Fruit fly (Drosophila melanogaster): ENCODE measurements around the gene CG12995.

Gene CG12995

dm6 chrX:17186432-17186831 lies 23.4 kb downstream of the CG12995 start:
- TF ChIP-seq Myc (optimal IDR thresholded peaks at IDR 0.05), result no peak
- TF ChIP-seq ttk (optimal IDR thresholded peaks at IDR 0.05), result no peak
- TF ChIP-seq insv (optimal IDR thresholded peaks at IDR 0.05), result no peak
- no peak for TF ChIP-seq psq (optimal IDR thresholded peaks at IDR 0.05)
- no peak for TF ChIP-seq Sin3A (optimal IDR thresholded peaks at IDR 0.05)
- TF ChIP-seq h (optimal IDR thresholded peaks at IDR 0.05), result no peak

dm6 chrX:17183486-17183885 lies 26.3 kb downstream of the CG12995 start:
- TF ChIP-seq insv (optimal IDR thresholded peaks at IDR 0.05) (no peak), ttk (optimal IDR thresholded peaks at IDR 0.05) (no peak)

- TF ChIP-seq insv (optimal IDR thresholded peaks at IDR 0.05) (no peak), h (optimal IDR thresholded peaks at IDR 0.05) (no peak), Sin3A (optimal IDR thresholded peaks at IDR 0.05) (no peak), Myc (optimal IDR thresholded peaks at IDR 0.05) (no peak), ttk (optimal IDR thresholded peaks at IDR 0.05) (no peak), psq (optimal IDR thresholded peaks at IDR 0.05) (no peak)
Measured at dm6 chrX:17181264-17182198, 28.3 kb downstream of the CG12995 start.

dm6 chrX:17180523-17180922 lies 29.3 kb downstream of the CG12995 start:
- no peak for TF ChIP-seq h (optimal IDR thresholded peaks at IDR 0.05)
- no peak for TF ChIP-seq insv (optimal IDR thresholded peaks at IDR 0.05)
- TF ChIP-seq Myc (optimal IDR thresholded peaks at IDR 0.05), result no peak
- no peak for TF ChIP-seq ttk (optimal IDR thresholded peaks at IDR 0.05)
- no peak for TF ChIP-seq psq (optimal IDR thresholded peaks at IDR 0.05)
- TF ChIP-seq Sin3A (optimal IDR thresholded peaks at IDR 0.05), result no peak

DNA sequence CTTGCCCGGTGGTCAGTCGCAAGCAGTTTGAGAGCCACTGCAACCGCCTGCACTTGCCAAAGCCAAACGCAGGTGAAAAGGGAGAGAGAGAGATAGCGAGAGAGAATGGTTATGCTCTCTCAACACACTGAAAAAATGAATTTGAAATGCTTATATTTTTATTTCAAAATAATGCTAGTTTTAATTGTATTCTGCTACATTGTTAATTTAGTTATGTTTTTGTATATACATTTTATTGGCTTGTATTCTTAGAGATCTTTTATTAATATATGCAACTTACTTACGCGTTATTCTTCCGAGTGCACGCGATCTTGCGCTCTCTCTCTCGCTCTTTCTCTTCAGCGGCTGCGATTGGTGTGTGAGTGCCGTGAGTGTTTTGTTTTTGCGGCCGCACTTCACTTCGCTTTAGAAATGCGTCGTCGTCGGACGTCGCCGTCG lies 31.3 kb downstream of the CG12995 start:
- no peak for TF ChIP-seq Sin3A (optimal IDR thresholded peaks at IDR 0.05)
- TF ChIP-seq Myc (optimal IDR thresholded peaks at IDR 0.05), result no peak
- no peak for TF ChIP-seq h (optimal IDR thresholded peaks at IDR 0.05)
- no peak for TF ChIP-seq ttk (optimal IDR thresholded peaks at IDR 0.05)
- TF ChIP-seq psq (optimal IDR thresholded peaks at IDR 0.05), result no peak

dm6 chrX:17177606-17178005 lies 32.2 kb downstream of the CG12995 start:
- TF ChIP-seq insv (optimal IDR thresholded peaks at IDR 0.05) (no peak), Myc (optimal IDR thresholded peaks at IDR 0.05) (no peak), psq (optimal IDR thresholded peaks at IDR 0.05) (no peak), ttk (optimal IDR thresholded peaks at IDR 0.05) (no peak), h (optimal IDR thresholded peaks at IDR 0.05) (no peak), Sin3A (optimal IDR thresholded peaks at IDR 0.05) (no peak)

DNA sequence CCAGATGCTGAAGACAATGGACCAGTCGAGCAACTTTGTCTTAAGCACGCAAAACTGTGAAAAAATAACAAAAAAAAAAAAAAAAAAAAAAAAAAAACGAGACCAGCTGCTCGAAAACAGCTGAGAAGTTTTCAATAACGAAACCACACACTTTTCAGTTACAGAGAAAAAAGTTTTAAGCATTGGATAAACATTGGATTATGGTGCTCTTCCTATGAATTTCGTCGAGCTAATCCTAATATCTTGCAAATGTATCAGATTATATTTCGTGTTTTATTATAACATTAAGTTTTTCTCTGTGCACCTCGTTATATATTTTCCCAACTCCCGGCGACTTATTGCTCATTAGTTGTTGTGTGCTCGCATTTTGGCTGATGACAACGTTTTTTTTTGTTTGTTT lies 33.3 kb downstream of the CG12995 start:
- no peak for TF ChIP-seq insv (optimal IDR thresholded peaks at IDR 0.05)
- no peak for TF ChIP-seq Myc (optimal IDR thresholded peaks at IDR 0.05)
- TF ChIP-seq Sin3A (optimal IDR thresholded peaks at IDR 0.05), result no peak
- no peak for TF ChIP-seq h (optimal IDR thresholded peaks at IDR 0.05)
- no peak for TF ChIP-seq ttk (optimal IDR thresholded peaks at IDR 0.05)
- no peak for TF ChIP-seq psq (optimal IDR thresholded peaks at IDR 0.05)

- TF ChIP-seq ttk (optimal IDR thresholded peaks at IDR 0.05) (no peak), insv (optimal IDR thresholded peaks at IDR 0.05) (no peak), Sin3A (optimal IDR thresholded peaks at IDR 0.05) (no peak), h (optimal IDR thresholded peaks at IDR 0.05) (no peak), Myc (optimal IDR thresholded peaks at IDR 0.05) (no peak), psq (optimal IDR thresholded peaks at IDR 0.05) (no peak)
Measured at dm6 chrX:17175558-17176189, 34.1 kb downstream of the CG12995 start.

DNA sequence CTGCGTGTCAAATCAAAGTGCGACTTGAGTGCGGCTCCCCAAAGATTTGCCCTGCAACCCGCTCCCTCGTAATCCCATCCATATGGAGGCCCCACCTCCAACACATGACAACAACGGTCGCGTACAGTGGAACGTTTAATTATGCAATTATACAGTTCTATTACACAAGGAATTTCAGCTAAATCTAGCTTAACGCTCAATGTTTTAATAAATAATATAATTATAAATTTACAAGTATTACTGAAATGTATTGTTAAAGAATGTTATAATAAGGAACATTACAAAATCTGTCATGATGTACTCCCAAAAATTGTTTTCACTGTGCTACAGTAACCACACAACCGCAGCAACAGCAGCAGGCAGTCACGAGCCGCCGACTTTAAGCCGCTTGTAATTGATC lies 35.7 kb downstream of the CG12995 start:
- TF ChIP-seq Sin3A (optimal IDR thresholded peaks at IDR 0.05) (no peak), Myc (optimal IDR thresholded peaks at IDR 0.05) (no peak), ttk (optimal IDR thresholded peaks at IDR 0.05) (no peak), psq (optimal IDR thresholded peaks at IDR 0.05) (no peak), h (optimal IDR thresholded peaks at IDR 0.05) (no peak), insv (optimal IDR thresholded peaks at IDR 0.05) (no peak)

- TF ChIP-seq Sin3A (optimal IDR thresholded peaks at IDR 0.05) (no peak), ttk (optimal IDR thresholded peaks at IDR 0.05) (no peak), Myc (optimal IDR thresholded peaks at IDR 0.05) (no peak), h (optimal IDR thresholded peaks at IDR 0.05) (no peak), psq (optimal IDR thresholded peaks at IDR 0.05) (no peak), insv (optimal IDR thresholded peaks at IDR 0.05) (no peak)
Measured at dm6 chrX:17172777-17173315, 37.0 kb downstream of the CG12995 start.

- no peak for TF ChIP-seq insv (optimal IDR thresholded peaks at IDR 0.05)
Measured at dm6 chrX:17172123-17172522, 37.7 kb downstream of the CG12995 start.

DNA sequence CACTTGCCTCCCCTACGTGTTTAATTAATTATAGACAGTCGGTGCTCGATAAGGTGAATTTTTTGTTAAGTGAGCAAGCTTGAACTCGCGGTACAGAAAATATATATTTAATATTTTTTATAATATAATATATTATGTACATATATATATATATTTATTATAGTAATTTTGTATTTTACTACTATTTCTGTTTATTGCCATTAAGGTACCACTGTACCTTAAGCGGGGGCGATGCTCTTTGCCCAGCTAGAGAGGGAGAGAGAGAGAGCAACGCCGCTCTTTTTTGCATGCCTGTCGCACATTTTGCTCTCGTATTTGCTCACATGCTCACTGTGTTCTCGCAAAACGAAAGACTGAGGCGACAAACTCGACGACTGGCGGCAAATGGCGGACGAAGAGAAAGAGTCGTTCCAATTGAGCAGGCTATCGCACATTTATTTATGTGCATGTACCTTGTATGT lies 39.3 kb downstream of the CG12995 start:
- TF ChIP-seq psq (optimal IDR thresholded peaks at IDR 0.05), result no peak
- TF ChIP-seq h (optimal IDR thresholded peaks at IDR 0.05), result no peak
- TF ChIP-seq insv (optimal IDR thresholded peaks at IDR 0.05), result no peak
- TF ChIP-seq ttk (optimal IDR thresholded peaks at IDR 0.05), result no peak
- no peak for TF ChIP-seq Sin3A (optimal IDR thresholded peaks at IDR 0.05)
- TF ChIP-seq Myc (optimal IDR thresholded peaks at IDR 0.05), result no peak
